Fruit fly (Drosophila melanogaster): ENCODE measurements around the gene nej.
A peak's percentile ranks its signal among the peaks of the same experiment; 100 is the strongest.

The nej gene

dm6 chrX:9687623-9688022 lies 757 bp upstream of the nej start (continued):
- peak; percentile 84 for TF ChIP-seq YL-1 (GFP tag; optimal IDR thresholded peaks at IDR 0.05)
- TF ChIP-seq slp2 (GFP tag; optimal IDR thresholded peaks at IDR 0.05) = peak; percentile 73
- peak; percentile 97 for TF ChIP-seq CG2712 (tag; optimal IDR thresholded peaks at IDR 0.05)
- peak; percentile 95 for TF ChIP-seq phol (tag; optimal IDR thresholded peaks at IDR 0.05)
- no peak for TF ChIP-seq Sry-β (GFP tag; optimal IDR thresholded peaks at IDR 0.05)
- peak; percentile 89 for TF ChIP-seq Nf-YC (tag; optimal IDR thresholded peaks at IDR 0.05)
- TF ChIP-seq Doc2 (GFP tag; IDR thresholded peaks at IDR 0.05) = no peak
- TF ChIP-seq CG6654 (GFP tag; optimal IDR thresholded peaks at IDR 0.05) = peak; percentile 86
- peak; percentile 91 for TF ChIP-seq CG3726 (GFP tag; IDR thresholded peaks at IDR 0.05)
- no peak for TF ChIP-seq CG16813 (GFP tag; IDR thresholded peaks at IDR 0.05; ENCODE audit: partially characterized antibody)
- peak; percentile 91 for TF ChIP-seq az2 (GFP tag; optimal IDR thresholded peaks at IDR 0.05)
- peak; percentile 83 for TF ChIP-seq HLH54F (GFP tag; optimal IDR thresholded peaks at IDR 0.05)
- TF ChIP-seq CG6272 (GFP tag; IDR thresholded peaks at IDR 0.05) = no peak; the same call in none of the 2 replicates
- TF ChIP-seq ap (GFP tag; IDR thresholded peaks at IDR 0.05) = peak; percentile 88

DNA sequence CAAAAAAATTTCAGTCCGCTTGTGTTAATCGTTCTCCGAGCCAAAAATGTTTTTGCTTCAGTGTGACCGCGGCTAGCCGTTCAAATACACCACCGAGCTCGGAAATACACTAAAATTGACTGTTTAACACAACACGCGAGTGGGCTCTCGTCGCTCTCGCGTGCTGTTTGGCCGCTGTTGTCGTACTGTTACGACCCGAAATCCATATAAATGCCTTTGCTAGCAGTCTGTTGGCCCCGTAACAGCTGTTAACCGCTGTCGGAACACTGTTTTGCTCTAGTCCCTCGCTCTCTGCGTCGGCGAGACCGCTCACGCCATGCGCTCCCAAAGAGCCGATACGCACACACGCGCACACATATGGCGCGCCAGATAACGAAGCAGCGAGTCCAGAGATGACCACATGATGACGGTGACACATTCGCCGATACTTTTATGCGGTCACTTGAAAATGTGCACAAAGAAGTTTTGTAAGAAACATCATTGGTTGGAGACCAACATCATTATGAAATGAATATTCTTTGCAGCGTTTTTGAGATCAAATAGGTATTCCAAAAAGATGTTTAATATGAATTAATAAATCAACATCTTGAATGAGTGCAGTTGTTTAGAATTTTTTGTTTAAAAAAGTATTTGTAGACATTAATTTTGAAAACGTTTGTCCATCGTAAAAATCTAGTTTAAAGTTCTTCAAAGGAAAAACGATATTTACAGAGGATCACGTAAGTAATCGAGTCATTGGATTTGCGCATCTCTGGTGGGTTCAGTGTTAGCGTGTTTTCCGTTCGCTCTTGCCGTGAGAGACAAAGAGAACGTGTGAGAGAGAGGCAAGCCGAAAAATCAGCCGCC lies 1.1 kb downstream of the nej start:
- TF ChIP-seq Hmx (GFP tag; optimal IDR thresholded peaks at IDR 0.05) (peak; percentile 52), CG14710 (tag; optimal IDR thresholded peaks at IDR 0.05) (peak; percentile 44), CG12299 (tag; optimal IDR thresholded peaks at IDR 0.05) (no peak), CG30020 (tag; optimal IDR thresholded peaks at IDR 0.05) (peak; percentile 25), CG18262 (tag; optimal IDR thresholded peaks at IDR 0.05) (peak; percentile 72), Atf3 (GFP tag; optimal IDR thresholded peaks at IDR 0.05) (peak; percentile 70), CG14441 (GFP tag; IDR thresholded peaks at IDR 0.05) (0 out of 2 replicates have a peak, but pooled peaks have one; percentile 23), lab (GFP tag; optimal IDR thresholded peaks at IDR 0.05) (peak; percentile 58), CG15514 (GFP tag; optimal IDR thresholded peaks at IDR 0.05) (no peak), NK7.1 (GFP tag; optimal IDR thresholded peaks at IDR 0.05) (peak; percentile 0), pum (GFP tag; optimal IDR thresholded peaks at IDR 0.05) (peak; percentile 55), z (GFP tag; IDR thresholded peaks at IDR 0.05) (no peak), CG10979 (tag; optimal IDR thresholded peaks at IDR 0.05) (peak; percentile 52), Sry-δ (GFP tag; optimal IDR thresholded peaks at IDR 0.05) (peak; percentile 68), Sry-β (GFP tag; optimal IDR thresholded peaks at IDR 0.05) (peak; percentile 95), CG13287 (GFP tag; IDR thresholded peaks at IDR 0.05; ENCODE audit: partially characterized antibody) (peak; percentile 21), HLH54F (GFP tag; optimal IDR thresholded peaks at IDR 0.05) (peak; percentile 66), CG9727 (GFP tag; optimal IDR thresholded peaks at IDR 0.05) (peak; percentile 68), HLHmδ (GFP tag; optimal IDR thresholded peaks at IDR 0.05) (peak; percentile 39), Xbp1 (GFP tag; optimal IDR thresholded peaks at IDR 0.05) (peak; percentile 62), chif (GFP tag; optimal IDR thresholded peaks at IDR 0.05) (peak; percentile 56 to 58), CHES-1-like (GFP tag; optimal IDR thresholded peaks at IDR 0.05) (peak; percentile 45), bab2 (GFP tag; optimal IDR thresholded peaks at IDR 0.05) (peak; percentile 35), oc (tag; optimal IDR thresholded peaks at IDR 0.05) (no peak), Dll (GFP tag; IDR thresholded peaks at IDR 0.05; ENCODE audit: partially characterized antibody) (peak; percentile 63; the same call in 3 of the 4 replicates), eyg (GFP tag; optimal IDR thresholded peaks at IDR 0.05) (peak; percentile 24), CG31224 (GFP tag; IDR thresholded peaks at IDR 0.05) (peak; percentile 33; the same call in 1 of the 2 replicates), Dek (tag; optimal IDR thresholded peaks at IDR 0.05) (peak; percentile 71), CG17359 (tag; optimal IDR thresholded peaks at IDR 0.05) (peak; percentile 47), twi (tag; optimal IDR thresholded peaks at IDR 0.05) (peak; percentile 76), CG12155 (GFP tag; optimal IDR thresholded peaks at IDR 0.05) (peak; percentile 99), Bdp1 (GFP tag; optimal IDR thresholded peaks at IDR 0.05) (peak; percentile 33), lola (GFP tag; optimal IDR thresholded peaks at IDR 0.05) (peak in 1 of 3 experiments; percentile 64), gcm (GFP tag; optimal IDR thresholded peaks at IDR 0.05) (no peak), CG13624 (GFP tag; optimal IDR thresholded peaks at IDR 0.05) (peak; percentile 76)

Measured in whole organism, embryonic.